Fruit fly (Drosophila melanogaster): ENCODE data around the gene hep.

hep gene

DNA sequence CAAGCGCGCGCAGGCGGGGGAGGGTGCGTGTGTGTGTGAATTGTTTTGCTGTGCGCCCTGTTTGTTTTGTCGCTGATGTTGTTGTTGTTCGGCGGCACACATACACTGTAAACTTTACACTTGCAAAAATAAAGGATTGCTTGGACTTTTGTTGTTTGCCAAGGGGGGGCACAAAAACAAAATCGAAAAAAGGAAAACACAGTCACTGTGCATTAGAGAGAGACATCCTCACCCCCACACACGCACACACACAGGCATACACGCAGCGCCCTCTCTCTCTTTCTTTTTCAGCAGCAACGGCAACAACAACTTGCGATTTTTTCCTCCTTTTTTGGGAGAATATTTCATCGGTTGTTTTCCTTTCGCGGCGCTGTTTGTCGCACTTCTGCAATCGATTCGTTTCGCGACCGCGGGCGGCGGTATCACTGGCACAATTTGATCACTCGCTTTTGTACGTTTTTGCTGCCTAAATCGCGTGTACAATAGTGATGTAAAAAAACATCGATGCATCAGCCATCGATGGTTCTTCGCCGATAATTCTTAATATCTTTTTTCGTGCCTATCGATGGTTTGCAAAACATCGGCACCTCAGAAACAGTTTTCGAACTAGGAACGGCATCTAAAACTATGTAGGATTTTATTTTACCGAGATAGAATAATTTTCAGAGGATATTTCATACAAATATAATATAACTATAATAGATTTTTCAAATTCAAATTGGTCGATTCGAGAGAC, at the start of gene hep:
Gene hep, minus strand, starts transcription at position 515 of the 736 bp plus-strand sequence.
- no peak for TF ChIP-seq CG17801 (GFP tag; optimal IDR thresholded peaks at IDR 0.05; ENCODE audit: partially characterized antibody)

DNA sequence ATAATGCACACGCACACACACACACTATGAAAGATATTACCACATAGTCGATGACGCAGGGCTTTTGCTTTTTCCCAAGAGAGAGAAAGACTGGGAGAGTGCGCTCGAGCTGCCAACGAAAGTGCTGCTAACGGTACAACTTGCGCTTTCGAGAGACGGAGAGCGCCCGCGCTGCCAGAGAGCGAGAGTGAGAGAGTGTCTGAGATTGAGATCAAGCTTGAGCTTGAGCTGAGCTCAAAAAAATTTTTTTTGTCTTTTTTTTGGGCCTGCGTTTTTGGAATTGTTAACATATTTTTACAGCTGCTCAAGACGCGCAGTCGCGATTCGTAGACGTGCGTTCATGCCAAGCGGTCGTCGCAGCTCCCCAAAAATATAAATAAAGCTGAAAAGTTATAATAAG, 48.7 kb upstream of the hep start, which contains the start of gene CG32645:
Gene CG32645, plus strand, starts transcription at position 313 of the 400 bp plus-strand sequence.
- TF ChIP-seq CG17801 (GFP tag; optimal IDR thresholded peaks at IDR 0.05; ENCODE audit: partially characterized antibody), result no peak

DNA sequence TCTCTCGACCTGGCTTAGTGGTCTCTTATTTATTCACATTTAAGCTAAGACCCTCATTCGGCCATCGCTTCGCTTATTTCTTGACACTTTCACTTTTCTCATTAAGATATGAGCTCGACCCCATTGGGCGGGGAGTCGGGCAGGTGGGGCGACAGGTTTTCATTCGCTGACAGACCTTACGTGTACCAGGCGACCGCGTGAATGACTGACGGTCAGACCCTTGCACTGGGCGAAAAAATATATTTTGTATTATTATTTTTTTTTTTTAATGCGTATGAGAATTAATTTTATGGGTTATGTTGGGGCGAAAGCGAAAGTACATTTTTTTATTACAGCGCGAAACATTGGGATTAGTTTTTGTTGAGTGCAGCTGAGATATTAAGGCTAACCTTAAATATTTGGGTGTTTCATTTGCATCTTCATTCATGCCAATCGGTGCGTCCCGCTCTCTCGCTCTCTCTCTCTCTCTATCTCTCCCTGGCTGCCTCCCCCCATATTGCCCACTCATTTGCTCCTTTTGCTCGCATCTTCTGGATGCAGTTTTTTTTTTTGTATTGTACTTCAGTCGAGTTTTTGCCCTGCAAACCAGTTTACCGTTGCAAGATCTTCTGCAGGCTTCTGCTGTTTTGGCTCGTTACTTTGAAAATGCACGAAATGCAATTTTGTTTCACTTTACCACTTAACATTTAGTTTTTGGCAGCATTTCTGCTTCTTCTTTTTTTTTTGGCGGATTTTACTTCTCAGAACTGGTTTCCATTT, 46.9 kb upstream of the hep start:
- no peak for TF ChIP-seq CG17801 (GFP tag; optimal IDR thresholded peaks at IDR 0.05; ENCODE audit: partially characterized antibody)

DNA sequence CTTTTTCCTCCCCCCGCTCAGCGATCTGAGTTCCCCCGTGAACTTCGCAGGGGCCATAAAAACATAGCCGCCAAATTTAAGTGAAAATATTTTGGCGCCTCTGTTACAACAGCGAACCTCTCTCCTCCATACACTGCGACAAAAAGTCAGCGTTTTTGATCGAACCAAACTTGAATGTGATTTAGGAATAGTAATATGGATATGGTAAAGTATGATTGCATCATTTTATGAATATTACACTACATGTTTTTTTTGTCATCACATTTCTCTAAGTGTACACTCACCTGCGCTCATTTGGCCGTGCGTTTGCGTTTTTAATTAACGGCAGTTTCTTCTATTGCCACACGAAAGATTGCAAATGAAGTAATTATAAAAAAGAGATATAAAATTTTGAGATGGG, 45.5 kb upstream of the hep start:
- no peak for TF ChIP-seq CG17801 (GFP tag; optimal IDR thresholded peaks at IDR 0.05; ENCODE audit: partially characterized antibody)

DNA sequence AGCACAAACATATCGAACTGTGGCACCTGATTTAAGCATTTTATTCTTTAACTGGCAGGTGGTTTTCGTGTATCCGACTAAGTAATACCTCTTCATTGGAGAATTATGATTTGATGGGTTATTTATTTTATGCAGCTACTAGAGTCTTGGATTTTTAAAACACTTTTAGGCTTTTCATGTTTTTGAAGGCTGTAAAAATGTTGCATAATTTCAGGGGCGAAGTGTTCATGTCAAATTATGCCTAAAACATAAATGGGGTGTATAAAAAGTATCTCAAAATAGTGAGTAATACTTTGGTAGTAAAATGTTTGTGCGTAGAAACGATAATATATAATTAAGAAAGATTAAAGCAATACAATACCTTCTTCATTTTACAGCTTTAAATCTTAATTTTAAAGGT, 44.6 kb upstream of the hep start:
- TF ChIP-seq CG17801 (GFP tag; optimal IDR thresholded peaks at IDR 0.05; ENCODE audit: partially characterized antibody), result no peak

DNA sequence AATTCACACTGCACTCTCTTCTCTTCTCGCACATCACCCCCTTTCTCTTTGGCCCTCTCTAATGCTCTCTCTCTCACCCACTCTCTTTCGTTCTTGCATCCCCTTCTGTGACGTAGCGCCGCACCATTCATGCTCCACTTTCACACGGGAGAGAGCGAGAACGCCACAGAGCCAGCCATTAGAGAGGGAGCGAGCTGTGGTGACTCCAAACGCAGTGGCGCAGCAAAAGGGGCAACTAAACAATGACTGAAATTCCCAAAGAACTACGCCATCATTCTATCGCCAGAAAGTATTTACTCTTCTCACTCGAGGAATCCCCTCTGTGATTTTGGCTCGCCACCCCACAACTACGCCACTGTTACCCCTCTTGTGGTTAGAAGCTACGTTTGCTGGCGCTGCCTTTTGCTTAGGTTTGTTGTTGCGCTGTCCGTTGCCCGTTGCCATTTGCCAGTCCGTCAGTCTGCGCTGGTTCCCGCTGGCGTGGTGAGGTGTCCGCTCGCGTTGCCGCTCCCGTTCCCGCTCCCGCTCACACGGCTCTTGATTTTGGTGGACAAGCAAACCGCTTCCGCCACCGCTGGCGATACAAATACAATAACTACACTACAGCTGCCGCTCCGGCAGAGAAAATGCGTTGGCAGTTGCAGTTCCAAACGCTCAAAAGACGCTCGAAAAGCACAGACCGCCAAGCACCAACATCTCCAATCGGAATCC, 41.0 kb upstream of the hep start:
- peak; percentile 95 for TF ChIP-seq CG17801 (GFP tag; optimal IDR thresholded peaks at IDR 0.05; ENCODE audit: partially characterized antibody)

DNA sequence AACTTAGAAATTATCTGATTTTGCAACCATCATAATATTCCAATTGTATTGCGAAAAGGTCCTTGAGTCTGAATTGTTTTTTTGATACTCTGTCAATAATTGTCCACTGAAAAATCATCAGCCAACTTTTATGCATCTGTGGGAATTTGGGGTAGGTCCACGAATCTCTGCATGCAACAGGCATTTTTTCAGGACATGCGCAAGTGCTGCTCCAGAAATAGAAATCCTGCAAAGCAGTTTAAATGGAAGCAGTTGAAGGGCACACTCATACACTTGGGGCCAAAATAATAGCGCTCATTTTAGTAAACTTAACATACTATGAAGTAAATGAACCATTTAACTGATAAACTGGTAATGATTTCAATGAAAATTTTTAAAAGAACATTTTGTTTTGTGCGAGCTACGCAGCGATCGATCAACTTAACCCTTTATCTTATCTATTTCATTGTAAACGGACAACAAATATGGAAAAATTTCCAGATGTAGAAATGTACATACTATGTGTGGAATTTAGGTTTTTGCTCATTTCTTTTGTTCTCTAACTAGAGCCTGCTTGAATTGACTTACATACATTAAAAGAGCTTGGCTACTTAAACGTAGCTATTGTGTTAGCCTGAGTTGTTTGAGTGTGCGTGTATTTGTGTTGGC, 40.1 kb upstream of the hep start:
- no peak for TF ChIP-seq CG17801 (GFP tag; optimal IDR thresholded peaks at IDR 0.05; ENCODE audit: partially characterized antibody)

DNA sequence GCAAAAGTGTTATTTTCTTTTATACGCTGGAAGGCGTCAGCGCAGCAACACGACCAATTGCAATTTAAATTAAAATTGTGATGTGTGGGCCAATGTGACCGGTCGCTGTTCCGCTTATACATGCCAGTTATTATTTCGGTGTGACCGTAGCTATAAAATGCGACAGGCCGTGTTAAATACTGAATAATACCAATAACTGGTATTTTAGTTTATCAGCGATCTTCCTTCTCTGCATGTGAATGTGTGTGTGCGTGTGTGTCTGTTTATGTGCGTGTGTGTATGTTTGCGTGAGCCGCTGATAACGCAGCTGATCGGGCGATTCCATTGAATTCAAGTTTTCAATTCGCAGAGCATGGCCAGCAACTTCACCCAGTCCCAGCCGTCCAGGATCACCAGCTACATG, 38.5 kb upstream of the hep start, which contains the start of the genes CG32638, CG15717 and MFS10:
Gene CG32638, minus strand, starts transcription at position 45 of the 403 bp plus-strand sequence.
Gene CG15717, plus strand, starts transcription at position 203 of the 403 bp plus-strand sequence.
Gene MFS10, plus strand, starts transcription at position 269 of the 403 bp plus-strand sequence.
- peak; percentile 0 for TF ChIP-seq CG17801 (GFP tag; optimal IDR thresholded peaks at IDR 0.05; ENCODE audit: partially characterized antibody)

DNA sequence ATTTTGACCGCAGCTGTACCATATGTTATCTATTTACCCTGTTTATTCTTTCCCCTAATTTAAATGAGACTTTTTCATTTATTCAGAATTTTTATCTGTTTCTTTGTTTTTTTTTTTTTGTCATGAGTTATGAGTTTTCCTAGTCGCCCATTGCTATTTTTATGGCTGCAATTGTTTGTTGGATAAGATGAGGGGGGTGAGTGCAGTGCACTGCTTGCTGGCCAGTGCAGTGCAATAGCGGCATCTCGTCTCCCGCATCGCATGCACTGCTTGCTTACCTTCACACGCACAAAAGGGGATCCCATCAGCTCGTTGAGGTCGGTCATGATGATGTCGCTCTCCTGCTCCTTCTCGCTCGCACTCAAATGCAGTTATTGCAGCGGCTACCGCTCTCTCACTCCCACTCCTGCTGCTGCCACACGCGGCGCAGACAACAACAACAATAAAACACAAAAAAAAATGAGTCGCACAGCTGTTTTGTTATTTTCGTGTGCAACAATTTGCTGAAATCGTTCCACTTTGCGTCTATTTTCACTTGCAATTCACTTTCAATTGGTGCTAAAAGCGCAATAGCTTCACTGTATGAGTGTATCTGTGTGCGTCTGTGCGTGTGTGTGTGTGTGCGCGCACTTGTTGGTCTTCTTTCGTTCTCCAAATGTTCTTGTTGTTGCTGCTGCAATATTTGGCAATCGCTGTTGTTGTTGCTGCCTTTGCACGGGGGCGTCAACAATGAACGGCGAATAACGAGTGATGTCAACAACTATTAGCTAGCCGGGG, 37.9 kb upstream of the hep start:
- TF ChIP-seq CG17801 (GFP tag; optimal IDR thresholded peaks at IDR 0.05; ENCODE audit: partially characterized antibody), result no peak

DNA sequence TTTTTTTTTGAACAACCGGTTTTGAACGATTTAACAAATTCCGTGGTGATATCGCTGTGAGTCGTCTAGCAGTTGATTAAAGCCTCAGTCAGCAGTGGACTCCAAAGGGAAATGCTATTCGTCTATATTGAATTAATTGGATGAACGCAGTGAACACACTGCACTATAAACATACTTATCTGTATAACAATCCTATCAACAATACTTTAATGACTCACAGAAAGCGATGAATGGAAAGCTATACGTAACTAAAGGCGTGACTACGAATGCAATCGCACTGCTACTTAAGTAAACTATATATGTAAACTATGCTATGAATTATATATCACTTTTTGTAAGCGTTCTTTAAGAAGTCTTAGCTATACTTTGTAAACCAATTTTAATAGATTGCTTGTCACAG, 35.3 kb upstream of the hep start:
- TF ChIP-seq CG17801 (GFP tag; optimal IDR thresholded peaks at IDR 0.05; ENCODE audit: partially characterized antibody), result no peak

DNA sequence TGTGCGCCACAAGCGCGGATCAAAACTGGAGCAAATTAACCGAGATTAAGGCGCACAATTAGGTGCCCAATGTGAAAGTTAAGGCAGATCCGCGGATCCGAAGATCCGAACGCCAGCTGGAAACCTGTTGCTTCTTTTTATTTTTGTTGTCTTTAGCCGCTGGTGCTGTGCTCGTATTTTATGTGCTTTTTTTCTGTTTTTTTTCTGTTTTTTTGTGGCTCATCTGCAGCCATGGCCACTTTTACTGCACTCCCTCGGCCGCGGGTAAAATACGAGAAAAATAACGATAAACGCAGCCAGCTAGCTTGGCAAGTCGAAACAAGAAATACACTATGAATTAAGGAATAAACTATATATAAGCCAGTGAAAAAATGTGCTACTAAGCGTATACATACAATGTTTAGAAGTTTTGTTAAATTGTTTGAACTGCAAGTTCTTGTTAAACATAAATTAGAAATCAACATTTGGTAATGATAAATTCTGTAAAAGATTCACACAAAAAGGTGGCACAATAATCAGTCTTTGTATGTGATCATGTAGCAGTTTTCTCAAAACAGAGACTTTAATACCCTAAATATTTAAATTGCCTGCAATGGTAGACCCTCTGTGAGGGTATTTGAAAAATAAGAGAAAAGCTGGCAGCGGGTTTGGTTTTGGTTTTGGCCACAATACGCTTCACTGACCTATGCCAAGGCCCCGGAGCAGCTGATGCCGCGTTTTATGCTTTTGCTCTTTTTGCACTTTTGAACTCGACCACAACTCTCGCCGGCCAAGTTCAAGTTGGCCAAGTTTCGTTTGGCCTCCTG, 26.4 kb upstream of the hep start:
- no peak for TF ChIP-seq CG17801 (GFP tag; optimal IDR thresholded peaks at IDR 0.05; ENCODE audit: partially characterized antibody)

DNA sequence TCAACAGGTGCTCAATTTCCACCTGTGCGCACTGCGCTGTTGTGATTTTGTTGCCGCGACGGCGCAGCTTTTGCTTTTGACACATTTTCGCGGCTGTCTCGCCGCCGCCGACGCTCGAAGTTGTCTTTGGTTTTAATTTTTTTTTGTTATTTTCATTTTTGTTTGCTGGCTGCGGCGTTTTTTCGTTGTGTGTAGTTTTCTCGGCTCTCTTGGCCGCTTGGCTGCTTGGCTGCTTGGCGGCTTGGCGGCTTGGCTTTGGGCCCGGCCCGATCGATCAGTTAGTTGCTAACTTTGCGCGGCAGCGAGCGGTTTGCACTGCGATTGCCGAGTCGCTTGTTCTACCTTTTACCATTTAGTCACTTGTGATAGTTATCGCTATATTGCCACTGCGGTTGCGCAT, 24.6 kb upstream of the hep start, which contains the start of gene CG42237:
Gene CG42237, plus strand, starts transcription at position 271 of the 400 bp plus-strand sequence.
- peak; percentile 37 for TF ChIP-seq CG17801 (GFP tag; optimal IDR thresholded peaks at IDR 0.05; ENCODE audit: partially characterized antibody)

DNA sequence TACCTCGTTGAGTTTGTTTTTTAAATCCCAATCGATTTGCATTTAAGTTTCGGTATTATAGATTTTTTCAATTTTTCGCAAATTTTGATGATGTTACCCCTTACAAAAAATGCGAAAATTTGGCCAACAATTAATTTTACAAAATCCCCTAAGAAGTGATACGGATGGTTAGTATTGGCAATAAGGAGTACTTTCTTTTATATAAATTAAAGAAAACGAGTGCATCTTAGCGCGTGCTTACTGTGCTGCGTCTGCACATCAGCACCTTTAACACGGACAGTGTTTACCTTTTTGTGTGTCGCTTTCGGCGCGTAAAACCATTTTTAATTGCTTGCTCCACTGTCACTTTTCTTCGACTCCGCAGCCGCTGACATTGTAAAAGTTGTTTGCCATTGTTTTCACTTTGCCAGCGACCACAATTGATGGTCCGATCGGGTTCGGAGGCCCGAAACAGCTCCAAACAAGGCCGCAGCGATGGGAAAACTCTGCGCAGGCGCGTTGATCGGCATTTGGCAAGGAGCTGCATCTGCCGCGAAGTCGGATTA, 23.7 kb upstream of the hep start:
- TF ChIP-seq CG17801 (GFP tag; optimal IDR thresholded peaks at IDR 0.05; ENCODE audit: partially characterized antibody), result no peak
